Worm (Caenorhabditis elegans) whole organism, L3 larva: ENCODE results near the gene T06D8.9.

ENCODE experiments used
- R02D3.7 ChIP-seq: fragments of 150-350 bp; optimal IDR thresholded peaks from 2 replicates; lab custom pipeline; 2014; ENCODE audit warnings: missing biosample characterization, missing genetic modification characterization
- ZK546.5 ChIP-seq: sonication (generic microtip); optimal IDR thresholded peaks from 2 replicates; lab custom pipeline; 2017; ENCODE audit warnings: missing biosample characterization, missing genetic modification characterization
- ama-1 ChIP-seq: fragments of 150-350 bp; optimal IDR thresholded peaks from 2 replicates; lab custom pipeline; 2018
- ceh-16 ChIP-seq: sonication (generic microtip); optimal IDR thresholded peaks from 2 replicates; lab custom pipeline; 2017; ENCODE audit warnings: missing biosample characterization, missing genetic modification characterization
- ceh-82 ChIP-seq: fragments of 150-350 bp; optimal IDR thresholded peaks from 2 replicates; lab custom pipeline; 2014; ENCODE audit warnings: missing biosample characterization, missing genetic modification characterization
- daf-12 ChIP-seq: fragments of 150-350 bp; optimal IDR thresholded peaks from 2 replicates; lab custom pipeline; 2014; ENCODE audit warnings: missing biosample characterization, missing genetic modification reagents, missing genetic modification characterization
- egl-27 ChIP-seq: sonication (generic microtip); optimal IDR thresholded peaks from 4 replicates; lab custom pipeline; 2017; ENCODE audit warnings: missing biosample characterization, missing genetic modification reagents, missing genetic modification characterization
- egl-5 ChIP-seq: fragments of 150-350 bp; optimal IDR thresholded peaks from 2 replicates; lab custom pipeline; 2017; ENCODE audit warnings: missing biosample characterization, missing genetic modification reagents, missing genetic modification characterization, inconsistent platforms
- elt-1 ChIP-seq: fragments of 150-350 bp; optimal IDR thresholded peaks from 2 replicates; lab custom pipeline; 2014; ENCODE audit warnings: missing biosample characterization, missing genetic modification characterization
- elt-2 ChIP-seq: sonication (generic microtip); optimal IDR thresholded peaks from 2 replicates; lab custom pipeline; 2016; ENCODE audit warnings: missing genetic modification reagents, mild to moderate bottlenecking, missing genetic modification characterization, missing compliant biosample characterization
- elt-3 ChIP-seq, 3 experiments: fragments of 150-350 bp in 1 of 3; sonication (generic microtip) in 2 of 3; optimal IDR thresholded peaks; 2 replicates in 2 of 3; 4 replicates in 1 of 3; lab custom pipeline; 2014 to 2017; ENCODE audit warnings: missing biosample characterization in 3 of 3, missing genetic modification characterization in 3 of 3
- eor-1 ChIP-seq, 2 experiments: fragments of 150-350 bp; optimal IDR thresholded peaks; 2 replicates each; lab custom pipeline; 2014 to 2018; ENCODE audit warnings: missing biosample characterization in 2 of 2, missing genetic modification characterization in 2 of 2
- fos-1 ChIP-seq: fragments of 150-350 bp; optimal IDR thresholded peaks from 2 replicates; lab custom pipeline; 2014; ENCODE audit warnings: missing biosample characterization, missing genetic modification characterization
- jun-1 ChIP-seq: fragments of 150-350 bp; optimal IDR thresholded peaks from 2 replicates; lab custom pipeline; 2014; ENCODE audit warnings: missing biosample characterization, missing genetic modification reagents, missing genetic modification characterization
- lin-39 ChIP-seq: fragments of 150-350 bp; optimal IDR thresholded peaks from 2 replicates; lab custom pipeline; 2018; ENCODE audit warnings: missing biosample characterization, missing genetic modification reagents, missing genetic modification characterization
- lsy-12 ChIP-seq: sonication (generic microtip); optimal IDR thresholded peaks from 2 replicates; lab custom pipeline; 2016; ENCODE audit warnings: mild to moderate bottlenecking, missing genetic modification characterization, missing compliant biosample characterization
- mdl-1 ChIP-seq: fragments of 150-350 bp; optimal IDR thresholded peaks from 2 replicates; lab custom pipeline; 2014; ENCODE audit warnings: missing biosample characterization, missing genetic modification characterization
- mml-1 ChIP-seq: fragments of 150-350 bp; sonication (generic microtip); optimal IDR thresholded peaks from 3 replicates; lab custom pipeline; 2014; ENCODE audit warnings: missing biosample characterization, missing genetic modification characterization
- nfya-1 ChIP-seq: sonication (generic microtip); optimal IDR thresholded peaks from 2 replicates; lab custom pipeline; 2017; ENCODE audit warnings: missing genetic modification characterization, mild to moderate bottlenecking, missing compliant biosample characterization, antibody characterized with exemption, moderate library complexity; ENCODE audit not compliant: insufficient read depth
- nhr-11 ChIP-seq: fragments of 150-350 bp; optimal IDR thresholded peaks from 2 replicates; lab custom pipeline; 2014; ENCODE audit warnings: missing biosample characterization, missing genetic modification characterization
- nhr-12 ChIP-seq: fragments of 150-350 bp; optimal IDR thresholded peaks from 2 replicates; lab custom pipeline; 2014; ENCODE audit warnings: missing biosample characterization, missing genetic modification characterization
- nhr-23 ChIP-seq: fragments of 150-350 bp; optimal IDR thresholded peaks from 2 replicates; lab custom pipeline; 2014; ENCODE audit warnings: missing biosample characterization, missing genetic modification reagents, missing genetic modification characterization
- nhr-237 ChIP-seq: fragments of 150-350 bp; optimal IDR thresholded peaks from 2 replicates; lab custom pipeline; 2014; ENCODE audit warnings: missing biosample characterization, missing genetic modification characterization
- nhr-25 ChIP-seq: sonication (generic microtip); optimal IDR thresholded peaks from 2 replicates; lab custom pipeline; 2017; ENCODE audit warnings: missing biosample characterization, missing genetic modification characterization
- nhr-28 ChIP-seq: fragments of 150-350 bp; optimal IDR thresholded peaks from 2 replicates; lab custom pipeline; 2014; ENCODE audit warnings: missing biosample characterization, missing genetic modification characterization
- nhr-76 ChIP-seq: fragments of 150-350 bp; sonication (generic microtip); optimal IDR thresholded peaks from 5 replicates; lab custom pipeline; 2014; ENCODE audit warnings: missing biosample characterization, missing genetic modification characterization
- nhr-77 ChIP-seq: fragments of 150-350 bp; optimal IDR thresholded peaks from 2 replicates; lab custom pipeline; 2014; ENCODE audit warnings: missing biosample characterization, missing genetic modification characterization
- pha-4 ChIP-seq: fragments of 150-350 bp; optimal IDR thresholded peaks from 2 replicates; lab custom pipeline; 2014; ENCODE audit warnings: missing biosample characterization, missing genetic modification reagents, missing genetic modification characterization
- pqm-1 ChIP-seq: fragments of 150-350 bp; optimal IDR thresholded peaks from 2 replicates; lab custom pipeline; 2017; ENCODE audit warnings: missing biosample characterization, missing genetic modification characterization, inconsistent platforms
- sea-2 ChIP-seq: fragments of 150-350 bp; sonication (generic microtip); optimal IDR thresholded peaks from 4 replicates; lab custom pipeline; 2014; ENCODE audit warnings: missing biosample characterization, missing genetic modification reagents, missing genetic modification characterization
- skn-1 ChIP-seq: fragments of 150-350 bp; optimal IDR thresholded peaks from 2 replicates; lab custom pipeline; 2014; ENCODE audit warnings: missing biosample characterization, missing genetic modification characterization
- snpc-4 ChIP-seq: fragments of 150-350 bp; optimal IDR thresholded peaks from 2 replicates; lab custom pipeline; 2014; ENCODE audit warnings: missing biosample characterization, missing genetic modification characterization
- tbx-2 ChIP-seq: sonication (generic microtip); optimal IDR thresholded peaks from 2 replicates; lab custom pipeline; 2016; ENCODE audit warnings: mild to moderate bottlenecking, missing genetic modification characterization, missing compliant biosample characterization
- unc-62 ChIP-seq: fragments of 150-350 bp; sonication (generic microtip); optimal IDR thresholded peaks from 4 replicates; lab custom pipeline; 2014; ENCODE audit warnings: missing biosample characterization, missing genetic modification reagents, missing genetic modification characterization
- zag-1 ChIP-seq: fragments of 150-350 bp; optimal IDR thresholded peaks from 2 replicates; lab custom pipeline; 2014; ENCODE audit warnings: missing biosample characterization, missing genetic modification characterization
- ztf-4 ChIP-seq: fragments of 150-350 bp; optimal IDR thresholded peaks from 2 replicates; lab custom pipeline; 2014; ENCODE audit warnings: missing biosample characterization, missing genetic modification characterization

The T06D8.9 gene

ce11 chrII:11281177-11281576, 41.8 kb downstream of the T06D8.9 start:
- no peak for TF ChIP-seq nhr-23
- no peak for TF ChIP-seq elt-1 (tag; lab: Kevin White, UChicago)
- TF ChIP-seq eor-1 (tag; optimal IDR thresholded peaks at IDR 0.05; lab: Kevin White, UChicago): no peak
- TF ChIP-seq zag-1 (tag; lab: Kevin White, UChicago): no peak

- no peak for TF ChIP-seq nhr-25 (tag; lab: Kevin White, UChicago)
- TF ChIP-seq elt-2 (tag; lab: Kevin White, UChicago): peak; percentile 27
- no peak for TF ChIP-seq jun-1 (tag; lab: Kevin White, UChicago)
- TF ChIP-seq, all 47 proteins: peak for 1
These were observed 42.3 kb downstream of the T06D8.9 start, which contains the start of gene unc-130 for ce11 chrII:11281666-11282065. TSS of gene unc-130 (plus strand) at chrII:11281966.

- no peak for TF ChIP-seq nhr-11 (tag; lab: Kevin White, UChicago)
- peak; percentile 1 for TF ChIP-seq lin-39 (tag; lab: Kevin White, UChicago)
These were observed 43.6 kb downstream of the T06D8.9 start for ce11 chrII:11283013-11283412.

ce11 chrII:11283803-11284202, 44.4 kb downstream of the T06D8.9 start:
- TF ChIP-seq pqm-1: peak; percentile 31
- TF ChIP-seq fos-1 (tag; lab: Kevin White, UChicago): no peak
- TF ChIP-seq egl-5 (tag; lab: Kevin White, UChicago): no peak
- no peak for TF ChIP-seq nhr-12 (tag; lab: Kevin White, UChicago)
- no peak for TF ChIP-seq nhr-76
- TF ChIP-seq snpc-4: no peak
- TF ChIP-seq ZK546.5 (tag; lab: Kevin White, UChicago): no peak
- peak; percentile 63 for TF ChIP-seq elt-2 (tag; lab: Kevin White, UChicago)
- no peak for TF ChIP-seq egl-27 (tag; lab: Kevin White, UChicago)

- TF ChIP-seq pha-4: no peak
- TF ChIP-seq ceh-16: no peak
- no peak for TF ChIP-seq lsy-12 (tag; lab: Kevin White, UChicago)
- no peak for TF ChIP-seq nhr-237 (tag; lab: Kevin White, UChicago)
- TF ChIP-seq elt-1 (tag; lab: Kevin White, UChicago): no peak
- TF ChIP-seq nhr-25 (tag; lab: Kevin White, UChicago): no peak
- no peak for TF ChIP-seq egl-27 (tag; lab: Kevin White, UChicago)
- TF ChIP-seq mml-1 (tag; lab: Kevin White, UChicago): no peak
- no peak for TF ChIP-seq mdl-1
- no peak for TF ChIP-seq ztf-4
- TF ChIP-seq tbx-2 (tag; lab: Kevin White, UChicago): no peak
These were observed 45.3 kb downstream of the T06D8.9 start for ce11 chrII:11284701-11285100.

ce11 chrII:11285282-11285933, 46.0 kb downstream of the T06D8.9 start:
- no peak for TF ChIP-seq nhr-12 (tag; lab: Kevin White, UChicago)
- peak; percentile 41 for TF ChIP-seq elt-2 (tag; lab: Kevin White, UChicago)
- TF ChIP-seq nhr-11 (tag; lab: Kevin White, UChicago): no peak
- no peak for TF ChIP-seq ama-1
- no peak for TF ChIP-seq unc-62 (GFP tag; lab: Kevin White, UChicago)
- peak; percentile 62 for TF ChIP-seq nfya-1 (tag; lab: Kevin White, UChicago)
- TF ChIP-seq R02D3.7 (tag; lab: Kevin White, UChicago): no peak
- TF ChIP-seq, all 47 proteins: peak for 2

ce11 chrII:11286445-11286844, 47.0 kb downstream of the T06D8.9 start:
- no peak for TF ChIP-seq sea-2 (GFP tag; lab: Kevin White, UChicago)
- TF ChIP-seq tbx-2 (tag; lab: Kevin White, UChicago): no peak
- TF ChIP-seq R02D3.7 (tag; lab: Kevin White, UChicago): no peak
- no peak for TF ChIP-seq skn-1
- no peak for TF ChIP-seq nhr-28 (tag; lab: Kevin White, UChicago)
- no peak for TF ChIP-seq nhr-23
- no peak for TF ChIP-seq nhr-77 (tag; lab: Kevin White, UChicago)
- no peak for TF ChIP-seq elt-3 (tag; optimal IDR thresholded peaks at IDR 0.05; lab: Kevin White, UChicago)
- TF ChIP-seq snpc-4: no peak
- no peak for TF ChIP-seq eor-1 (tag; optimal IDR thresholded peaks at IDR 0.05; lab: Kevin White, UChicago)
- TF ChIP-seq ceh-82 (tag; lab: Kevin White, UChicago): no peak
- TF ChIP-seq nhr-11 (tag; lab: Kevin White, UChicago): no peak
- no peak for TF ChIP-seq ZK546.5 (tag; lab: Kevin White, UChicago)
- no peak for TF ChIP-seq daf-12 (tag; lab: Kevin White, UChicago)
